Fruit fly (Drosophila melanogaster): ENCODE results near the gene CG3857.
A peak's percentile ranks its signal among the peaks of the same experiment; 100 is the strongest.

The CG3857 gene

DNA sequence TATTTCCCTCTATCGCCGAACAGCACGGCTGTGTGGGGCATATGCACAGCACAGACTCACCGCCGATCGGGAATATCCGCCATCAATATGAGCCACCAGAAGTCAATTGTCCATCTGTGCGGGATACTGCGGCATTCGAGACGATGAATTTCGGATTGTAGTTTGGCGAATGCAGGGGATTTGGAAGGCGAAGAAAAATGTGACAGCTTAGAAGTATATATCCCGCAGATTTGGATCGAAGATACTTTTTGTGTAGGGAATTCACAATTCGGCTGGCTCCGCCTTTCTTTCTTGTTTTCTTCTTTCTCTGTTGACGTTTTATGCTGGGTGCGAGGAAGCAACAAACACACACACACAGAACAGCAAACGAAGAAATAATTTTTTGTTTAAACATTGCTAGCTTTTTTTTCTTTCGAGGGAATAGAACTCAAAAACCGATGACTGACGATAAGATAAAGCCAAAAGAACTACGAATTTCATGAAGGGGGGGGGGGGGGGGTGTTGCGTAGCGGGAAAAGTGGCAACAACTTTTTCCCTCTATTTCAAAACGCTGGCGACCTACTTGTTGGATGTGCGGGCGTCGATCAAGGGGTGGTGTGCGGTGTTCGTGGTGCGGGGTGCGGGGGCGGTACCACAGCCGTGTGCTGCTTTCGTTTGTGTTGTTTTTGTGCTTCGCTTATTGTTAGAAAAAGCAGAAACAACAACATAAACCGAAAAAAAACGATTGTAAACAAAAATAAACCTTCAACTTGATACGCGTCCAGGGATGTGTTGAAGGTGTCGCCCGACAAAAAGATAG lies 44.5 kb upstream of the CG3857 start (continued):
- TF ChIP-seq CG8290 (GFP tag; optimal IDR thresholded peaks at IDR 0.05) (no peak), CG8290 (tag; optimal IDR thresholded peaks at IDR 0.05) (peak; percentile 12 to 87), TFAM (GFP tag; optimal IDR thresholded peaks at IDR 0.05) (no peak), Stat92E (GFP tag; optimal IDR thresholded peaks at IDR 0.05) (peak in 1 of 3 experiments; percentile 32), CG2199 (GFP tag; IDR thresholded peaks at IDR 0.05) (no peak), CG10209 (GFP tag; optimal IDR thresholded peaks at IDR 0.05) (peak; percentile 81), br (optimal IDR thresholded peaks at IDR 0.05) (no peak), CG5180 (GFP tag; optimal IDR thresholded peaks at IDR 0.05) (peak; percentile 52), Lim3 (GFP tag; IDR thresholded peaks at IDR 0.05) (no peak), oc (tag; optimal IDR thresholded peaks at IDR 0.05) (peak; percentile 79), CG10321 (GFP tag; IDR thresholded peaks at IDR 0.05) (no peak), inv (GFP tag; IDR thresholded peaks at IDR 0.05; ENCODE audit: partially characterized antibody) (no peak), CG42726 (GFP tag; IDR thresholded peaks at IDR 0.05; ENCODE audit: partially characterized antibody) (no peak), Ets65A (GFP tag) (peak; percentile 98), CG1233 (GFP tag; optimal IDR thresholded peaks at IDR 0.05) (peak; percentile 59), da (GFP tag; optimal IDR thresholded peaks at IDR 0.05) (peak; percentile 79), her (GFP tag; optimal IDR thresholded peaks at IDR 0.05) (peak; percentile 52), CG2889 (GFP tag; IDR thresholded peaks at IDR 0.05) (0 out of 3 replicates have a peak, but pooled peaks have one; percentile 41), CG1832 (GFP tag; optimal IDR thresholded peaks at IDR 0.05) (no peak), Atf3 (GFP tag; optimal IDR thresholded peaks at IDR 0.05) (peak; percentile 80), CG6254 (GFP tag; optimal IDR thresholded peaks at IDR 0.05) (peak; percentile 38), sisA (GFP tag; IDR thresholded peaks at IDR 0.05) (peak; percentile 86), so (GFP tag; IDR thresholded peaks at IDR 0.05) (peak; percentile 82; the same call in 2 of the 3 replicates), CG4854 (GFP tag; optimal IDR thresholded peaks at IDR 0.05) (peak; percentile 45), tup (GFP tag; optimal IDR thresholded peaks at IDR 0.05) (no peak), ken (GFP tag; IDR thresholded peaks at IDR 0.05) (peak; percentile 80), CG10431 (GFP tag; optimal IDR thresholded peaks at IDR 0.05) (peak; percentile 53), Mrtf (GFP tag; IDR thresholded peaks at IDR 0.05) (peak; percentile 77; the same call in 2 of the 3 replicates), tna (GFP tag; IDR thresholded peaks at IDR 0.05; ENCODE audit: partially characterized antibody) (no peak), cad (GFP tag; optimal IDR thresholded peaks at IDR 0.05) (no peak), NC2α (GFP tag; optimal IDR thresholded peaks at IDR 0.05) (peak; percentile 57), fd3F (GFP tag; optimal IDR thresholded peaks at IDR 0.05) (peak; percentile 44), gsb (GFP tag; IDR thresholded peaks at IDR 0.05) (peak; percentile 53; the same call in 1 of the 2 replicates), ttk (GFP tag; IDR thresholded peaks at IDR 0.05) (peak; percentile 72), fu2 (GFP tag; optimal IDR thresholded peaks at IDR 0.05) (peak; percentile 74), gcm (GFP tag; optimal IDR thresholded peaks at IDR 0.05) (peak; percentile 80), CG17359 (tag; optimal IDR thresholded peaks at IDR 0.05) (peak; percentile 77), lilli (GFP tag; optimal IDR thresholded peaks at IDR 0.05) (peak; percentile 70), MBD-R2 (GFP tag; IDR thresholded peaks at IDR 0.05) (no peak), CG17612 (GFP tag; IDR thresholded peaks at IDR 0.05) (no peak; the same call in 1 of the 2 replicates), sna (GFP tag; IDR thresholded peaks at IDR 0.05; ENCODE audit: partially characterized antibody) (no peak), cato (GFP tag; optimal IDR thresholded peaks at IDR 0.05; ENCODE audit: borderline replicate concordance) (peak; percentile 29), Mes4 (GFP tag; optimal IDR thresholded peaks at IDR 0.05) (peak; percentile 78), CG6654 (GFP tag; optimal IDR thresholded peaks at IDR 0.05) (peak; percentile 59), trem (tag; optimal IDR thresholded peaks at IDR 0.05) (peak; percentile 35), CG11695 (GFP tag; IDR thresholded peaks at IDR 0.05) (peak; percentile 52; the same call in 1 of the 3 replicates), Drgx (GFP tag; IDR thresholded peaks at IDR 0.05) (peak; percentile 59), CG10462 (GFP tag; optimal IDR thresholded peaks at IDR 0.05) (peak; percentile 46), Fer1 (GFP tag; optimal IDR thresholded peaks at IDR 0.05) (peak; percentile 54)

Data from whole organism, embryonic.